Fruit fly (Drosophila melanogaster): Measurements from ENCODE around the gene CG10660.

The CG10660 gene

dm6 chr3L:12506963-12507552 lies 16.6 kb upstream of the CG10660 start:
- peak; percentile 20 for TF ChIP-seq noc (tag; optimal IDR thresholded peaks at IDR 0.05)

dm6 chr3L:12505990-12506389 lies 15.5 kb upstream of the CG10660 start:
- no peak for TF ChIP-seq noc (tag; optimal IDR thresholded peaks at IDR 0.05)

dm6 chr3L:12503865-12504650 lies 13.6 kb upstream of the CG10660 start, which contains the start of the genes CG10646 and vih:
TSS of gene CG10646 (minus strand) at chr3L:12503894.
TSS of gene vih (plus strand) at chr3L:12504292.
- TF ChIP-seq noc (tag; optimal IDR thresholded peaks at IDR 0.05), result no peak

- no peak for TF ChIP-seq noc (tag; optimal IDR thresholded peaks at IDR 0.05)
Observed at dm6 chr3L:12501249-12501648, 10.8 kb upstream of the CG10660 start, which contains the start of the genes CG10638 and CG10681. TSS of gene CG10638 (minus strand) at chr3L:12501311. TSS of gene CG10681 (plus strand) at chr3L:12501513.

dm6 chr3L:12496428-12497344 lies 6.2 kb upstream of the CG10660 start, which contains the start of gene CG10657:
TSS of gene CG10657 (minus strand) at chr3L:12497216.
- TF ChIP-seq noc (tag; optimal IDR thresholded peaks at IDR 0.05), result no peak

dm6 chr3L:12495312-12495725 lies 4.8 kb upstream of the CG10660 start:
- peak; percentile 2 for TF ChIP-seq noc (tag; optimal IDR thresholded peaks at IDR 0.05)

dm6 chr3L:12494273-12494672 lies 3.8 kb upstream of the CG10660 start:
- no peak for TF ChIP-seq noc (tag; optimal IDR thresholded peaks at IDR 0.05)

dm6 chr3L:12489952-12490351 lies 524 bp downstream of the CG10660 start:
- no peak for TF ChIP-seq noc (tag; optimal IDR thresholded peaks at IDR 0.05)

- no peak for TF ChIP-seq noc (tag; optimal IDR thresholded peaks at IDR 0.05)
Observed at dm6 chr3L:12486175-12486574, 4.3 kb downstream of the CG10660 start.

dm6 chr3L:12484948-12485347 lies 5.5 kb downstream of the CG10660 start, which contains the start of gene CG10663:
TSS of gene CG10663 (minus strand) at chr3L:12485035.
- TF ChIP-seq noc (tag; optimal IDR thresholded peaks at IDR 0.05), result no peak

- no peak for TF ChIP-seq noc (tag; optimal IDR thresholded peaks at IDR 0.05)
Observed at dm6 chr3L:12484464-12484863, 6.0 kb downstream of the CG10660 start.

dm6 chr3L:12482917-12483316 lies 7.6 kb downstream of the CG10660 start:
- peak; percentile 9 for TF ChIP-seq noc (tag; optimal IDR thresholded peaks at IDR 0.05)

dm6 chr3L:12482246-12482645 lies 8.2 kb downstream of the CG10660 start, which contains the start of gene CG33725:
TSS of gene CG33725 (plus strand) at chr3L:12482609.
- no peak for TF ChIP-seq noc (tag; optimal IDR thresholded peaks at IDR 0.05)

- TF ChIP-seq noc (tag; optimal IDR thresholded peaks at IDR 0.05), result no peak
Observed at dm6 chr3L:12478229-12478628, 12.2 kb downstream of the CG10660 start.

- no peak for TF ChIP-seq noc (tag; optimal IDR thresholded peaks at IDR 0.05)
Observed at dm6 chr3L:12471471-12471978, 19.0 kb downstream of the CG10660 start, which contains the start of gene CG10616. TSS of gene CG10616 (plus strand) at chr3L:12471728.
